Worm (Caenorhabditis elegans): ENCODE data around the gene eif-3.K.

eif-3.K gene

DNA sequence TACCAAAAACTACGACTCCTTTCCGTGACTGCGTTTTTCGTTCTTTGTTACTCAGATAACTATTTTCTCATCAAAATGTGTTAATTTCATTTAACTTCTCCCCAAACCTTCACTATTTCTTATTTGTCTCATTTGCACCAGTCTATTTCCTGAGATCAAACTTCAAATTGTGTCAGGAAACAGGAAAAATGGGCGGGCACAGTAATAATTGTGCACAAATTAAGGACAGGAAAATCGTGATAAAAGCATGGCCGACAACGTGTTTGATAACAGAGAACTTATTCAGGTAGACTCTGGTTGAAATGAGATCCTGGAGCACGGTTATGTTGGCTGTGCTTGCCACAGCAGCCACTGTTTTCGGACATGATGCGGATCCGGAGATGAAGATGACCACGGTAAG lies 34.1 kb upstream of the eif-3.K start, which contains the start of gene lipl-1:
Gene lipl-1, plus strand, starts transcription at position 282 of the 400 bp plus-strand sequence.
- TF ChIP-seq gmeb-2 (tag; optimal IDR thresholded peaks at IDR 0.05) (no peak), ztf-16 (tag; optimal IDR thresholded peaks at IDR 0.05) (no peak), lin-11 (tag; optimal IDR thresholded peaks at IDR 0.05) (no peak), ceh-22 (tag; optimal IDR thresholded peaks at IDR 0.05) (no peak)

DNA sequence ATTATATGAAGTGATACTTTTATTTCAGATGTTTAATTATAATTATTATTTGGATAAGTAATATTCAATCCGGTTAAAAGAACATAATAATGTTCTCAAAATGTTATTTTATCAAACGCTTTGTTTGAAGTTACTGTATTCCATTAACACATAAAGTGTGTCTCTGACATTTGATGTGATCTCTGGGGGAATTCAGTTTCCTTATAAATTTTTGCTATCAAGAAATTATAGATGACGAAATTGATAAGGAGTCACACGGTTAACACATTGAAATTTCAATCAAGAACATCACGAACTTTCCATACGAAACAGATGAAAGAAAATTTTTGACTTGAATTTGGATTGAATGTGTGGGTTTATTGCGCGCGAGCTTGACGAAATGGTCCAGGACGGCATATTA lies 32.1 kb upstream of the eif-3.K start:
- TF ChIP-seq ceh-14 (tag; optimal IDR thresholded peaks at IDR 0.05) (no peak), madf-2 (tag; optimal IDR thresholded peaks at IDR 0.05) (no peak), Y22D7AL.16 (tag; optimal IDR thresholded peaks at IDR 0.05) (no peak), nhr-232 (tag; optimal IDR thresholded peaks at IDR 0.05) (no peak), ceh-18 (tag; optimal IDR thresholded peaks at IDR 0.05) (no peak), ceh-48 (tag; optimal IDR thresholded peaks at IDR 0.05) (no peak), hlh-13 (GFP tag; optimal IDR thresholded peaks at IDR 0.05) (no peak), lim-6 (tag; optimal IDR thresholded peaks at IDR 0.05) (no peak), ceh-45 (GFP tag; IDR thresholded peaks at IDR 0.05) (no peak)

DNA sequence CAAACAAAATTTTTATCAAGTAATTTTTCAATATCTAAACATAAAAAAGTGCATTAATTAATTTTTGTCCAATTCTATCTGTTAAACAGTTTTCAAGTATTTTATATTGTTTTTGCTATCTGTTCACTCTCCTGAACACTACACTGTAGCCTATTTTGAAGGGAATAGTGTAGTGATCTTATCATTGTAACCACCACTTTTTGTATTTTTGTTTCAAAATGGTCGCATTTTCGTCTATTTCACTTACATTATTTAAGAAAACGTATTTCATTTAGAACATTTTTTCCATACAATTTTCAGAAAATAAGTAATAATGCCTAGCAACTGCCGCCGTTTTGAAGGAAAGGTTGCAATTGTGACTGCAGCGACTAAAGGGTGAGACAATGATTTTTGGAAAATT lies 31.5 kb upstream of the eif-3.K start, which contains the start of gene dhrs-4:
Gene dhrs-4, plus strand, starts transcription at position 301 of the 400 bp plus-strand sequence.
- no peak for TF ChIP-seq ama-1 (optimal IDR thresholded peaks at IDR 0.05)
- no peak for TF ChIP-seq zip-5 (tag; optimal IDR thresholded peaks at IDR 0.05)
- no peak for TF ChIP-seq ceh-45 (GFP tag; IDR thresholded peaks at IDR 0.05)
- no peak for TF ChIP-seq pha-4 (tag; optimal IDR thresholded peaks at IDR 0.05)
- no peak for TF ChIP-seq F13H6.1 (tag; optimal IDR thresholded peaks at IDR 0.05)
- TF ChIP-seq tbx-2 (tag; optimal IDR thresholded peaks at IDR 0.05), result no peak

DNA sequence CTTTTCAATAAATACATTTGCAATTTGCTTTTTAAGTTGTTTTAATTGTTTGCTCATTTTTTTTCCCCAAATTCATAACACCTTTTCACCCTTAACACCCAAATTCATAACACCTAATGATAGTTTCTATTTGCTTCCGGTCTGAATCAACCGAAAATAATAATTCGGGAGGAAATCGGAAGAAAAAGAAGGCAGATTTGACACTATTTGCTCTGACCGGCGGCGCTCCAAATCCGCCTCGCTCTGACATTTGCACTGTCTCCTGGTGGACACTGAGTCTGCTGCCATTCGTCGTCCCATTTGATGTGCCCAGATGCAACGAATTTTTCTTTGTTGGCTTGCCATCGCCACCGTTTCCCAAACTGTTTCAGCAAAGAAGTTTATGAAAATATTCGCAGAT lies 29.7 kb upstream of the eif-3.K start, which contains the start of gene pqn-67:
Gene pqn-67, plus strand, starts transcription at position 301 of the 400 bp plus-strand sequence.
- TF ChIP-seq ref-2 (tag; optimal IDR thresholded peaks at IDR 0.05) (no peak), pros-1 (tag; optimal IDR thresholded peaks at IDR 0.05) (no peak), nhr-11 (tag; optimal IDR thresholded peaks at IDR 0.05) (no peak), ceh-9 (tag; optimal IDR thresholded peaks at IDR 0.05) (no peak), unc-3 (GFP tag; conservative IDR thresholded peaks at IDR 0.05) (no peak), unc-3 (tag; optimal IDR thresholded peaks at IDR 0.05) (no peak), pha-4 (tag; optimal IDR thresholded peaks at IDR 0.05) (no peak)

DNA sequence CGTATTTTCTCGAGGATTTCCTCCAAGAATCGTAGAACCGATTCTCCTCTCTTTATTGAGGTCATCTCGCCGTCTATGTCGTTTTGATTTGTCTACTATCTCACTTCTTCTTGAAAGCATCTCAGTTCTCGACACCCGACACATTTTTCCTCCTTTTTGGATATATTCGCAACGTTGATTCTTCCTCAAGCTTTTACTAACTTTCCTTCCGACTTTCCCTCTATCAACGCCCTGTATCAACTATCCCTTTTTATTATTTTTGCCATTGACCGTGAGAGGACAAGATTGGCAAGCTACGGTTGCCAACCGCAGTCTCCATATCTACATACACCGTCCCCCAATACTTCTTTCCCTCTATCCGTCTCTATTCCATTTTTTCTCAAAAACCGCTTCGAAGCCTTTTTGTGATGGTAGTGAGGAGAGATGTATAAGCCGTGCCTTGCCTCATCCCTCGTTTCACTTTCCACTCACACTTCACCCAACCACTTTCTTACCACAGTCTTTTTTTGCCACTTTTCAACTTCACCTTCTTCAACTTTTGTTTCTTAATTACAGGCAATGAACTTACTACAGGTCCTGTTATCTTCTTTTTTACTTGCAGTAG lies 24.8 kb upstream of the eif-3.K start, which contains the start of gene T16G1.2:
Gene T16G1.2, plus strand, starts transcription at position 554 of the 604 bp plus-strand sequence.
- no peak for TF ChIP-seq ets-4 (tag; optimal IDR thresholded peaks at IDR 0.05)
- no peak for TF ChIP-seq ztf-16 (tag; optimal IDR thresholded peaks at IDR 0.05)
- TF ChIP-seq nfya-1 (tag; optimal IDR thresholded peaks at IDR 0.05), result no peak
- TF ChIP-seq madf-2 (tag; optimal IDR thresholded peaks at IDR 0.05), result no peak
- no peak for TF ChIP-seq ceh-22 (tag; optimal IDR thresholded peaks at IDR 0.05)
- TF ChIP-seq nhr-232 (tag; optimal IDR thresholded peaks at IDR 0.05), result no peak
- TF ChIP-seq unc-42 (tag; optimal IDR thresholded peaks at IDR 0.05), result no peak
- TF ChIP-seq tbx-2 (tag; optimal IDR thresholded peaks at IDR 0.05), result no peak
- no peak for TF ChIP-seq lim-6 (tag; optimal IDR thresholded peaks at IDR 0.05)
- no peak for TF ChIP-seq pros-1 (tag; optimal IDR thresholded peaks at IDR 0.05)
- no peak for TF ChIP-seq ceh-30 (tag; optimal IDR thresholded peaks at IDR 0.05)
- no peak for TF ChIP-seq syd-9 (tag; optimal IDR thresholded peaks at IDR 0.05)
- TF ChIP-seq pax-1 (tag; optimal IDR thresholded peaks at IDR 0.05), result no peak
- no peak for TF ChIP-seq hlh-13 (GFP tag; optimal IDR thresholded peaks at IDR 0.05)

DNA sequence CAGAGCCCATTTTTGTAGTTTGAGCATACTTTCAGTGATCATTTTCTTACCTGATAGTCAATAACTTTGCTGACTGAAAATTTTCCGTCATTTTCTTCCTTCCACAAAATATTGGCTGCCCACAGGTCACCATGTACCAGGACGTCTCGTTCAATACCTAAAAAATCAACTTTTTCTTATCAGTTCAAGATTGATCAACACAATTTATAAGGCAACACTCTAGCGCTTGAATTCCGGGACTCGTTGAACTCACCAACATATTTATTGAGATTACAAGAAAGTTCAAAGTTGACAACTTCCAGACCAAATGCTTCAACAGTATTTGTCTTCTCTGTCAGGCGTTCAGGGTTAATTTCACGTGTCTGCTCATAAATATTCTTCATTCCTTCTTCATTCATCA lies 20.1 kb upstream of the eif-3.K start:
- TF ChIP-seq pax-1 (tag; optimal IDR thresholded peaks at IDR 0.05) (no peak), tbx-7 (tag; optimal IDR thresholded peaks at IDR 0.05) (no peak), ceh-9 (tag; optimal IDR thresholded peaks at IDR 0.05) (no peak), ceh-19 (GFP tag; optimal IDR thresholded peaks at IDR 0.05) (no peak)
